Fruit fly (Drosophila melanogaster) whole organism, wandering third instar larva: ENCODE data around the gene CG31926.

ENCODE experiments used
- Abd-B ChIP-seq: fragments of >200 bp; optimal IDR thresholded peaks from 2 replicates; lab custom pipeline; 2017; ENCODE audit warnings: missing biosample characterization, missing genetic modification characterization
- Hnf4 ChIP-seq: fragments of 200-800 bp; sonication (Bioruptor generic); optimal IDR thresholded peaks from 2 replicates; lab custom pipeline; 2016; ENCODE audit warnings: missing biosample characterization, mild to moderate bottlenecking, missing genetic modification characterization
- Hr78 ChIP-seq: fragments of >200 bp; optimal IDR thresholded peaks from 2 replicates; lab custom pipeline; 2017; ENCODE audit warnings: missing biosample characterization, missing genetic modification characterization
- Jra ChIP-seq: sonication (Bioruptor generic); optimal IDR thresholded peaks from 2 replicates; lab custom pipeline; 2016; ENCODE audit warnings: missing biosample characterization, missing genetic modification characterization
- Myc ChIP-seq: fragments of >200 bp; optimal IDR thresholded peaks from 2 replicates; lab custom pipeline; 2017
- N ChIP-seq: fragments of >200 bp; optimal IDR thresholded peaks from 2 replicates; lab custom pipeline; 2018; ENCODE audit warnings: missing biosample characterization, missing external identifiers, missing genetic modification characterization
- br ChIP-seq: fragments of 200-800 bp; sonication (Bioruptor generic); optimal IDR thresholded peaks from 2 replicates; lab custom pipeline; 2016; ENCODE audit warnings: missing biosample characterization, missing genetic modification characterization
- brk ChIP-seq: fragments of 200-800 bp; sonication (Bioruptor generic); optimal IDR thresholded peaks from 2 replicates; lab custom pipeline; 2016; ENCODE audit warnings: missing biosample characterization, mild to moderate bottlenecking, missing genetic modification characterization
- h ChIP-seq: fragments of 200-800 bp; sonication (Bioruptor generic); optimal IDR thresholded peaks from 3 replicates; lab custom pipeline; 2016; ENCODE audit warnings: missing biosample characterization, mild to moderate bottlenecking, missing genetic modification characterization
- lola ChIP-seq: fragments of >200 bp; optimal IDR thresholded peaks from 2 replicates; lab custom pipeline; 2017; ENCODE audit warnings: missing biosample characterization, missing genetic modification characterization
- pan ChIP-seq: fragments of >200 bp; optimal IDR thresholded peaks from 2 replicates; lab custom pipeline; 2017
- psq ChIP-seq: fragments of 200-800 bp; sonication (Bioruptor generic); optimal IDR thresholded peaks from 3 replicates; lab custom pipeline; 2017; ENCODE audit warnings: missing biosample characterization, mild to moderate bottlenecking, missing genetic modification characterization, moderate library complexity
- sv ChIP-seq: fragments of 200-800 bp; sonication (Bioruptor generic); optimal IDR thresholded peaks from 3 replicates; lab custom pipeline; 2016; ENCODE audit warnings: missing biosample characterization, missing genetic modification characterization
- tai ChIP-seq: sonication (Bioruptor generic); optimal IDR thresholded peaks from 2 replicates; lab custom pipeline; 2016; ENCODE audit warnings: missing biosample characterization, missing genetic modification characterization

dm6 chr2L:1535231-1535630 is 40.0 kb downstream of the CG31926 start:
- TF ChIP-seq br (GFP tag; lab: Kevin White, UChicago) (no peak), h (GFP tag; lab: Kevin White, UChicago) (no peak), pan (lab: Kevin White, UChicago) (no peak), psq (GFP tag; lab: Kevin White, UChicago) (no peak), Myc (lab: Kevin White, UChicago) (no peak), Abd-B (GFP tag; lab: Kevin White, UChicago) (no peak), lola (GFP tag; lab: Kevin White, UChicago) (no peak), tai (GFP tag; lab: Kevin White, UChicago) (no peak), Hnf4 (GFP tag; lab: Kevin White, UChicago) (no peak), sv (GFP tag; lab: Kevin White, UChicago) (no peak), brk (GFP tag; lab: Kevin White, UChicago) (no peak), Hr78 (GFP tag; lab: Kevin White, UChicago) (no peak), Jra (no peak), N (GFP tag; lab: Kevin White, UChicago) (no peak)
